Worm (Caenorhabditis elegans): Measurements from ENCODE around the gene Y39A3A.4.
A peak's percentile ranks its signal among the peaks of the same experiment; 100 is the strongest.

The Y39A3A.4 gene

DNA sequence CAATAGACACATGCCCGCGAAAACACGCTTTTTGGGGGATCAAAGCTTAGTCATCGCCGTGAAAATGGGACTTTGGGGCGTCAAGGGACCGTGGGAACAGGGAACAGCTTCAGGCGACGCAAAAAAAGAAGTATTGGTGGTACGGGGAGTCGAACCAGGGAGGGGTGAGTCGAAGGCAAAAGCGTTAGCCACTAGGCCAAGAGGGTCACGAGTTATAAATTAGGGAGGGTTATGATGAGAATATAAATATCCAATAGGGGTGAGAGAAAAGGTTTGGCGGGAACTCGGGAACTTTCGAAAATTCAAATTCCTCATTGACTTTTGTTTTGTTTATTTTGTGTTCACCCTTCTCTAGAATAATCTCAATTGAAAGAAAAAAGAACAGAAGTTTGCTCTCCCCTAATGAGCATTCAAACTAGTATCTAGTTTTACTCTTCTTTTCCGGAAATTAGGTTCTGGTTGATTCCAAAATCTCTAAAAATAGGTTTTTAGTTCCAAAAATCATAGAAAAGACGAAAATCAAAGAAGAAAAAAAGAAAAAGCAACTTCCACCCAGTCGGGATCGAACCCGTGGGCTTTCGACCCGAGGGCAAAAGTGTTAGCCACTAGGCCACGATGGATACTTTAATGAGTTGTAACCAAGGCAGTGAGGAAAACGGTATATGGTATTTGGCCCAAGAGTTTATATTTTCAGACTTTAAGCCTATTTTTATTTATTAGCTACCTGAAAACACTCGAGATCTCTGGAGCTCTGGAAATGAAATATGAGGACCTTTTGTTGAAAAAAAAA, 45.4 kb downstream of the Y39A3A.4 start:
- TF ChIP-seq F49E8.2 (tag; optimal IDR thresholded peaks at IDR 0.05; ENCODE audit: insufficient read depth) (peak; percentile 13), pha-4 (tag; optimal IDR thresholded peaks at IDR 0.05) (no peak), F37B4.10 (GFP tag; IDR thresholded peaks at IDR 0.05) (no peak), lin-35 (GFP tag; optimal IDR thresholded peaks at IDR 0.05) (peak in 1 of 3 experiments; percentile 46), lin-40 (tag; optimal IDR thresholded peaks at IDR 0.05) (no peak), mel-28 (tag; optimal IDR thresholded peaks at IDR 0.05; ENCODE audit: borderline replicate concordance) (no peak), ceh-79 (tag; optimal IDR thresholded peaks at IDR 0.05) (no peak), zfh-2 (GFP tag; conservative IDR thresholded peaks at IDR 0.05) (no peak), nhr-80 (tag; optimal IDR thresholded peaks at IDR 0.05) (no peak), cebp-2 (GFP tag; IDR thresholded peaks at IDR 0.05) (0 out of 2 replicates have a peak, but pooled peaks have one; percentile 63), ceh-58 (GFP tag; IDR thresholded peaks at IDR 0.05) (0 out of 2 replicates have a peak, but pooled peaks have one; percentile 74), egrh-3 (GFP tag; IDR thresholded peaks at IDR 0.05) (no peak), hrde-1 (tag; optimal IDR thresholded peaks at IDR 0.05; ENCODE audit: borderline replicate concordance) (no peak), let-526 (GFP tag; IDR thresholded peaks at IDR 0.05) (no peak), dpff-1 (tag; optimal IDR thresholded peaks at IDR 0.05) (no peak), hlh-26 (GFP tag; conservative IDR thresholded peaks at IDR 0.05) (no peak), tlf-1 (GFP tag; optimal IDR thresholded peaks at IDR 0.05) (no peak), tbp1 (GFP tag; optimal IDR thresholded peaks at IDR 0.05) (peak; percentile 92), snpc-3.4 (tag; optimal IDR thresholded peaks at IDR 0.05) (peak; percentile 42), F10E7.11 (tag; optimal IDR thresholded peaks at IDR 0.05) (no peak), ceh-40 (GFP tag; IDR thresholded peaks at IDR 0.05) (0 out of 2 replicates have a peak, but pooled peaks have one; percentile 54), B0261.1 (tag; optimal IDR thresholded peaks at IDR 0.05) (peak; percentile 82), Y67H2A.10 (GFP tag; conservative IDR thresholded peaks at IDR 0.05) (no peak), mes-4 (tag; optimal IDR thresholded peaks at IDR 0.05) (peak; percentile 57), K11D2.4 (GFP tag; IDR thresholded peaks at IDR 0.05) (0 out of 2 replicates have a peak, but pooled peaks have one; percentile 10), ama-1 (optimal IDR thresholded peaks at IDR 0.05) (no peak), ama-1 (GFP tag; optimal IDR thresholded peaks at IDR 0.05) (peak; percentile 79 to 82), madf-6 (GFP tag; IDR thresholded peaks at IDR 0.05) (peak; percentile 53), rpc-1 (optimal IDR thresholded peaks at IDR 0.05) (peak; percentile 67), rpc-1 (tag; optimal IDR thresholded peaks at IDR 0.05) (peak; percentile 92), nfya-2 (GFP tag; IDR thresholded peaks at IDR 0.05) (no peak), hsf-1 (GFP tag; IDR thresholded peaks at IDR 0.05) (no peak), ZK185.1 (tag; optimal IDR thresholded peaks at IDR 0.05; ENCODE audit: poor library complexity, severe bottlenecking) (peak; percentile 36), lsl-1 (GFP tag; optimal IDR thresholded peaks at IDR 0.05) (peak; percentile 36), ztf-18 (tag; optimal IDR thresholded peaks at IDR 0.05) (peak; percentile 42), madf-10 (tag; optimal IDR thresholded peaks at IDR 0.05) (peak; percentile 6), F33H1.4 (GFP tag; IDR thresholded peaks at IDR 0.05) (peak; percentile 10; the same call in 1 of the 2 replicates), pbrm-1 (GFP tag; IDR thresholded peaks at IDR 0.05) (peak; percentile 26; the same call in 1 of the 2 replicates), egl-18 (GFP tag; IDR thresholded peaks at IDR 0.05) (no peak), mcd-1 (GFP tag; IDR thresholded peaks at IDR 0.05) (peak; percentile 46; the same call in 1 of the 2 replicates), ccch-3 (GFP tag; optimal IDR thresholded peaks at IDR 0.05) (no peak), ztf-25 (GFP tag; IDR thresholded peaks at IDR 0.05) (peak; percentile 83), nfya-1 (tag; optimal IDR thresholded peaks at IDR 0.05; ENCODE audit: borderline replicate concordance, insufficient read depth) (no peak), madf-8 (GFP tag; conservative IDR thresholded peaks at IDR 0.05) (no peak), fkh-3 (tag; optimal IDR thresholded peaks at IDR 0.05) (no peak), D2030.7 (GFP tag; IDR thresholded peaks at IDR 0.05) (peak; percentile 82), ceh-27 (GFP tag; optimal IDR thresholded peaks at IDR 0.05) (no peak)

All from whole organism, young adult.